Worm (Caenorhabditis elegans) whole organism, L1 larva: ENCODE measurements around the gene C52B9.4.

Experiments
- C16A3.4 ChIP-seq: fragments of 150-350 bp; optimal IDR thresholded peaks from 2 replicates; lab custom pipeline; 2014; ENCODE audit warnings: missing biosample characterization, missing genetic modification characterization
- C34B4.2 ChIP-seq: sonication (generic microtip); optimal IDR thresholded peaks from 2 replicates; lab custom pipeline; 2017; ENCODE audit warnings: mild to moderate bottlenecking, missing genetic modification characterization, missing compliant biosample characterization
- ama-1 ChIP-seq: fragments of 150-350 bp; optimal IDR thresholded peaks from 2 replicates; lab custom pipeline; 2014
- ceh-8 ChIP-seq: fragments of 200-800 bp; sonication (Bioruptor generic); optimal IDR thresholded peaks from 2 replicates; lab custom pipeline; 2018; ENCODE audit warnings: mild to moderate bottlenecking, missing genetic modification characterization, moderate library complexity, missing compliant biosample characterization
- ceh-88 ChIP-seq: fragments of 200-800 bp; sonication (Bioruptor generic); IDR thresholded peaks from 2 replicates; pipeline ENCODE4 v1.3.6; 2022; ENCODE audit warnings: missing genetic modification characterization, missing compliant biosample characterization
- ceh-90 ChIP-seq: sonication (generic microtip); optimal IDR thresholded peaks from 2 replicates; lab custom pipeline; 2016; ENCODE audit warnings: missing genetic modification characterization, missing compliant biosample characterization
- ces-1 ChIP-seq: fragments of 150-350 bp; optimal IDR thresholded peaks from 2 replicates; lab custom pipeline; 2014; ENCODE audit warnings: missing biosample characterization, missing genetic modification reagents, missing genetic modification characterization
- dpl-1 ChIP-seq, 3 experiments: fragments of 150-350 bp in 2 of 3; sonication (generic microtip) in 1 of 3; optimal IDR thresholded peaks; 2 replicates each; lab custom pipeline; 2014 to 2017; ENCODE audit warnings: missing biosample characterization in 3 of 3, missing genetic modification characterization in 3 of 3, missing genetic modification reagents in 3 of 3
- efl-1 ChIP-seq, 4 experiments: fragments of 150-350 bp; optimal IDR thresholded peaks in 3 of 4; peaks in 1 of 4; 1 replicate in 1 of 4; 2 replicates in 3 of 4; lab custom pipeline; 2014; ENCODE audit warnings: missing biosample characterization in 2 of 4, missing genetic modification characterization in 2 of 4, missing genetic modification reagents in 2 of 4
- elt-2 ChIP-seq: sonication (generic microtip); optimal IDR thresholded peaks from 2 replicates; lab custom pipeline; 2016; ENCODE audit warnings: missing genetic modification characterization, mild to moderate bottlenecking, inconsistent platforms, missing compliant biosample characterization, missing genetic modification reagents
- fkh-4 ChIP-seq: sonication (generic microtip); optimal IDR thresholded peaks from 2 replicates; lab custom pipeline; 2016; ENCODE audit warnings: missing compliant biosample characterization, missing genetic modification characterization, borderline replicate concordance
- fkh-8 ChIP-seq: sonication (generic microtip); optimal IDR thresholded peaks from 2 replicates; lab custom pipeline; 2016; ENCODE audit warnings: mild to moderate bottlenecking, missing genetic modification characterization, missing compliant biosample characterization
- grh-1 ChIP-seq: fragments of 200-800 bp; sonication (Bioruptor generic); IDR thresholded peaks from 2 replicates; pipeline ENCODE4 v1.3.6; 2022; ENCODE audit warnings: missing genetic modification reagents, missing genetic modification characterization, missing compliant biosample characterization
- hlh-4 ChIP-seq: sonication (generic microtip); optimal IDR thresholded peaks from 2 replicates; lab custom pipeline; 2016; ENCODE audit warnings: mild to moderate bottlenecking, missing genetic modification characterization, missing compliant biosample characterization
- isw-1 ChIP-seq: fragments of 200-800 bp; sonication (Bioruptor generic); IDR thresholded peaks from 2 replicates; pipeline ENCODE4 v1.3.6; 2022; ENCODE audit warnings: missing genetic modification characterization, missing compliant biosample characterization
- lin-13 ChIP-seq: fragments of 150-350 bp; optimal IDR thresholded peaks from 2 replicates; lab custom pipeline; 2014; ENCODE audit warnings: missing biosample characterization, missing genetic modification reagents, missing genetic modification characterization
- lin-14 ChIP-seq: fragments of 200-800 bp; sonication (Bioruptor generic); optimal IDR thresholded peaks from 2 replicates; lab custom pipeline; 2018; ENCODE audit warnings: mild to moderate bottlenecking, missing genetic modification characterization, moderate library complexity, missing compliant biosample characterization
- lin-35 ChIP-seq, 2 experiments: fragments of 150-350 bp; optimal IDR thresholded peaks; 2 replicates each; lab custom pipeline; 2014; ENCODE audit warnings: missing biosample characterization in 2 of 2, missing genetic modification characterization in 2 of 2, missing genetic modification reagents in 2 of 2
- lir-3 ChIP-seq: sonication (generic microtip); optimal IDR thresholded peaks from 2 replicates; lab custom pipeline; 2016; ENCODE audit warnings: mild to moderate bottlenecking, missing genetic modification characterization, moderate library complexity, missing compliant biosample characterization; ENCODE audit not compliant: poor library complexity
- mef-2 ChIP-seq: fragments of 150-350 bp; optimal IDR thresholded peaks from 2 replicates; lab custom pipeline; 2014; ENCODE audit warnings: missing biosample characterization, missing genetic modification characterization
- nhr-20 ChIP-seq: sonication (generic microtip); optimal IDR thresholded peaks from 2 replicates; lab custom pipeline; 2016; ENCODE audit warnings: mild to moderate bottlenecking, missing genetic modification characterization, missing compliant biosample characterization
- nhr-71 ChIP-seq: sonication (generic microtip); optimal IDR thresholded peaks from 2 replicates; lab custom pipeline; 2016; ENCODE audit warnings: mild to moderate bottlenecking, missing genetic modification characterization, moderate library complexity, missing compliant biosample characterization
- nhr-85 ChIP-seq: sonication (generic microtip); peaks from one replicate; lab custom pipeline; 2016; ENCODE audit warnings: missing genetic modification characterization, inconsistent platforms, missing compliant biosample characterization
- pag-3 ChIP-seq: sonication (generic microtip); optimal IDR thresholded peaks from 2 replicates; lab custom pipeline; 2017; ENCODE audit warnings: missing genetic modification characterization, mild to moderate bottlenecking, missing compliant biosample characterization, antibody characterized with exemption, borderline replicate concordance; ENCODE audit not compliant: insufficient read depth
- pax-3 ChIP-seq: fragments of 200-800 bp; sonication (Bioruptor generic); optimal IDR thresholded peaks from 2 replicates; lab custom pipeline; 2018; ENCODE audit warnings: mild to moderate bottlenecking, missing genetic modification characterization, moderate library complexity, missing compliant biosample characterization
- rnt-1 ChIP-seq: sonication (generic microtip); optimal IDR thresholded peaks from 2 replicates; lab custom pipeline; 2016; ENCODE audit warnings: mild to moderate bottlenecking, missing genetic modification characterization, moderate library complexity, missing compliant biosample characterization
- snpc-4 ChIP-seq: fragments of 150-350 bp; optimal IDR thresholded peaks from 2 replicates; lab custom pipeline; 2014; ENCODE audit warnings: missing biosample characterization, missing genetic modification characterization
- snu-23 ChIP-seq: sonication (generic microtip); optimal IDR thresholded peaks from 2 replicates; lab custom pipeline; 2016; ENCODE audit warnings: missing genetic modification characterization, missing compliant biosample characterization
- sptf-1 ChIP-seq: fragments of 150-350 bp; optimal IDR thresholded peaks from 2 replicates; lab custom pipeline; 2014; ENCODE audit warnings: missing biosample characterization, missing genetic modification characterization
- unc-130 ChIP-seq: fragments of 150-350 bp; optimal IDR thresholded peaks from 2 replicates; lab custom pipeline; 2017; ENCODE audit warnings: missing biosample characterization, missing genetic modification characterization, inconsistent platforms
- vab-15 ChIP-seq: sonication (generic microtip); optimal IDR thresholded peaks from 2 replicates; lab custom pipeline; 2017; ENCODE audit warnings: missing genotype, mild to moderate bottlenecking, missing genetic modification characterization, missing compliant biosample characterization
- zip-4 ChIP-seq: fragments of 200-800 bp; sonication (Bioruptor generic); optimal IDR thresholded peaks from 2 replicates; lab custom pipeline; 2018; ENCODE audit warnings: mild to moderate bottlenecking, missing genetic modification characterization, moderate library complexity, missing compliant biosample characterization

Gene C52B9.4

ce11 chrX:4246237-4246697, 14.2 kb upstream of the C52B9.4 start (continued):
- TF ChIP-seq C16A3.4 (tag; lab: Kevin White, UChicago) (no peak), unc-130 (no peak), vab-15 (tag; lab: Kevin White, UChicago) (no peak), snpc-4 (tag; lab: Kevin White, UChicago) (no peak), nhr-20 (tag; lab: Kevin White, UChicago) (no peak)

- TF ChIP-seq ama-1 (lab: Kevin White, UChicago), result peak; percentile 11
- TF ChIP-seq pax-3 (tag; lab: Kevin White, UChicago), result no peak
- TF ChIP-seq elt-2 (tag; lab: Kevin White, UChicago), result peak; percentile 33
- TF ChIP-seq nhr-85, result peak; percentile 14
- no peak for TF ChIP-seq efl-1 (optimal IDR thresholded peaks at IDR 0.05; lab: Kevin White, UChicago)
- TF ChIP-seq efl-1 (GFP tag; optimal IDR thresholded peaks at IDR 0.05 in 1 of 2; lab: Kevin White, UChicago), result peak in 1 of 2 experiments; percentile 23
Measured at ce11 chrX:4246867-4247591, 13.4 kb upstream of the C52B9.4 start, which contains the start of gene F48D6.4. Gene F48D6.4, minus strand, starts transcription at chrX:4247212.

ce11 chrX:4248417-4248816, 12.0 kb upstream of the C52B9.4 start:
- TF ChIP-seq isw-1 (GFP tag; lab: Robert Waterston, UW) (no peak), snu-23 (peak; percentile 9), nhr-20 (tag; lab: Kevin White, UChicago) (peak; percentile 13), elt-2 (tag; lab: Kevin White, UChicago) (peak; percentile 34), lin-14 (peak; percentile 30), C34B4.2 (no peak), nhr-85 (peak; percentile 55), nhr-71 (tag; lab: Kevin White, UChicago) (peak; percentile 26)

- TF ChIP-seq pag-3 (tag; lab: Kevin White, UChicago) (no peak), ces-1 (GFP tag; lab: Kevin White, UChicago) (no peak), dpl-1 (GFP tag; optimal IDR thresholded peaks at IDR 0.05; lab: Kevin White, UChicago) (no peak), ceh-8 (GFP tag; lab: Kevin White, UChicago) (no peak), fkh-8 (no peak), zip-4 (GFP tag; lab: Kevin White, UChicago) (no peak), lin-14 (no peak), ceh-88 (GFP tag; lab: Robert Waterston, UW) (no peak), snpc-4 (tag; lab: Kevin White, UChicago) (no peak), pax-3 (tag; lab: Kevin White, UChicago) (no peak), lir-3 (tag; lab: Kevin White, UChicago) (no peak), rnt-1 (tag; lab: Kevin White, UChicago) (no peak), lin-35 (GFP tag; optimal IDR thresholded peaks at IDR 0.05; lab: Kevin White, UChicago) (no peak), fkh-4 (tag; lab: Kevin White, UChicago) (no peak), mef-2 (tag; lab: Kevin White, UChicago) (no peak), isw-1 (GFP tag; lab: Robert Waterston, UW) (no peak), sptf-1 (tag; lab: Kevin White, UChicago) (no peak), ceh-90 (tag; lab: Kevin White, UChicago) (no peak), lin-13 (GFP tag; lab: Kevin White, UChicago) (no peak), grh-1 (GFP tag; lab: Robert Waterston, UW) (no peak)
Measured at ce11 chrX:4248949-4249348, 11.5 kb upstream of the C52B9.4 start, which contains the start of gene hlh-13. Gene hlh-13, plus strand, starts transcription at chrX:4249249.

- TF ChIP-seq efl-1 (optimal IDR thresholded peaks at IDR 0.05; lab: Kevin White, UChicago) (no peak), efl-1 (GFP tag; optimal IDR thresholded peaks at IDR 0.05 in 1 of 2; lab: Kevin White, UChicago) (peak in 1 of 2 experiments; percentile 55), hlh-4 (tag; lab: Kevin White, UChicago) (no peak)
Measured at ce11 chrX:4252047-4252446, 8.4 kb upstream of the C52B9.4 start, which contains the start of gene srv-5. Gene srv-5, plus strand, starts transcription at chrX:4252347.
